Worm (Caenorhabditis elegans): ENCODE measurements around the gene pqn-84.
A peak's percentile ranks its signal among the peaks of the same experiment; 100 is the strongest.

The pqn-84 gene

ce11 chrIII:11742191-11742590 lies 42.1 kb downstream of the pqn-84 start:
- TF ChIP-seq B0310.2 (tag; optimal IDR thresholded peaks at IDR 0.05) (no peak), tra-4 (tag; optimal IDR thresholded peaks at IDR 0.05) (no peak), hmbx-1 (tag; optimal IDR thresholded peaks at IDR 0.05) (no peak), flt-1 (GFP tag; IDR thresholded peaks at IDR 0.05) (no peak), scrt-1 (GFP tag; IDR thresholded peaks at IDR 0.05) (no peak), ama-1 (optimal IDR thresholded peaks at IDR 0.05) (no peak)

- no peak for TF ChIP-seq B0310.2 (tag; optimal IDR thresholded peaks at IDR 0.05)
- TF ChIP-seq hnd-1 (tag; optimal IDR thresholded peaks at IDR 0.05): peak; percentile 1
- peak; percentile 86 for TF ChIP-seq tbx-37 (GFP tag; conservative IDR thresholded peaks at IDR 0.05)
- TF ChIP-seq tbx-11 (GFP tag; IDR thresholded peaks at IDR 0.05): no peak
- TF ChIP-seq pes-1 (GFP tag; IDR thresholded peaks at IDR 0.05): peak; percentile 59; the same call in 1 of the 2 replicates
Measured at ce11 chrIII:11746718-11747117, 46.7 kb downstream of the pqn-84 start, which contains the start of gene mrt-2. Gene mrt-2, plus strand, starts transcription at chrIII:11746766.

- TF ChIP-seq tbx-11 (GFP tag; IDR thresholded peaks at IDR 0.05): no peak
Measured at ce11 chrIII:11750232-11750631, 50.2 kb downstream of the pqn-84 start.

ce11 chrIII:11750817-11751216 lies 50.8 kb downstream of the pqn-84 start:
- TF ChIP-seq ceh-36 (tag; optimal IDR thresholded peaks at IDR 0.05) (no peak), aly-1 (tag; optimal IDR thresholded peaks at IDR 0.05) (no peak), tbx-37 (GFP tag; conservative IDR thresholded peaks at IDR 0.05) (no peak), sea-1 (GFP tag; conservative IDR thresholded peaks at IDR 0.05) (no peak), pes-1 (GFP tag; IDR thresholded peaks at IDR 0.05) (no peak), hmg-4 (GFP tag; optimal IDR thresholded peaks at IDR 0.05) (no peak), flt-1 (GFP tag; IDR thresholded peaks at IDR 0.05) (no peak), ama-1 (optimal IDR thresholded peaks at IDR 0.05) (no peak), F13C5.2 (tag; optimal IDR thresholded peaks at IDR 0.05) (no peak), ets-7 (tag; optimal IDR thresholded peaks at IDR 0.05) (no peak), tra-4 (tag; optimal IDR thresholded peaks at IDR 0.05) (no peak), ceh-13 (GFP tag; optimal IDR thresholded peaks at IDR 0.05) (no peak)
